Fruit fly (Drosophila melanogaster): Measurements from ENCODE around the gene RpS5a.

RpS5a gene

DNA sequence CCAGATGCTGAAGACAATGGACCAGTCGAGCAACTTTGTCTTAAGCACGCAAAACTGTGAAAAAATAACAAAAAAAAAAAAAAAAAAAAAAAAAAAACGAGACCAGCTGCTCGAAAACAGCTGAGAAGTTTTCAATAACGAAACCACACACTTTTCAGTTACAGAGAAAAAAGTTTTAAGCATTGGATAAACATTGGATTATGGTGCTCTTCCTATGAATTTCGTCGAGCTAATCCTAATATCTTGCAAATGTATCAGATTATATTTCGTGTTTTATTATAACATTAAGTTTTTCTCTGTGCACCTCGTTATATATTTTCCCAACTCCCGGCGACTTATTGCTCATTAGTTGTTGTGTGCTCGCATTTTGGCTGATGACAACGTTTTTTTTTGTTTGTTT is 28.5 kb upstream of the RpS5a start (continued):
- no peak for TF ChIP-seq lbe (GFP tag; optimal IDR thresholded peaks at IDR 0.05)
- no peak for TF ChIP-seq ewg (GFP tag; optimal IDR thresholded peaks at IDR 0.05)
- TF ChIP-seq CG6683 (GFP tag; optimal IDR thresholded peaks at IDR 0.05): no peak
- no peak for TF ChIP-seq jigr1 (GFP tag; IDR thresholded peaks at IDR 0.05)
- peak; percentile 40 for TF ChIP-seq CoRest (tag; optimal IDR thresholded peaks at IDR 0.05)
- TF ChIP-seq CG10959 (GFP tag; IDR thresholded peaks at IDR 0.05): no peak
- no peak for TF ChIP-seq MESR4 (GFP tag; optimal IDR thresholded peaks at IDR 0.05)
- TF ChIP-seq CTCF (GFP tag; optimal IDR thresholded peaks at IDR 0.05): no peak
- no peak for TF ChIP-seq jing (GFP tag; optimal IDR thresholded peaks at IDR 0.05)
- TF ChIP-seq wek (GFP tag; optimal IDR thresholded peaks at IDR 0.05): no peak
- TF ChIP-seq knrl (GFP tag; IDR thresholded peaks at IDR 0.05; ENCODE audit: partially characterized antibody): no peak
- no peak for TF ChIP-seq ssp (GFP tag; IDR thresholded peaks at IDR 0.05)
- peak; percentile 32 for TF ChIP-seq CG4820 (GFP tag; optimal IDR thresholded peaks at IDR 0.05)
- no peak for TF ChIP-seq Tbp (GFP tag; optimal IDR thresholded peaks at IDR 0.05)
- no peak for TF ChIP-seq dati (GFP tag; IDR thresholded peaks at IDR 0.05)
- peak; percentile 72 for TF ChIP-seq vvl (GFP tag; IDR thresholded peaks at IDR 0.05)

DNA sequence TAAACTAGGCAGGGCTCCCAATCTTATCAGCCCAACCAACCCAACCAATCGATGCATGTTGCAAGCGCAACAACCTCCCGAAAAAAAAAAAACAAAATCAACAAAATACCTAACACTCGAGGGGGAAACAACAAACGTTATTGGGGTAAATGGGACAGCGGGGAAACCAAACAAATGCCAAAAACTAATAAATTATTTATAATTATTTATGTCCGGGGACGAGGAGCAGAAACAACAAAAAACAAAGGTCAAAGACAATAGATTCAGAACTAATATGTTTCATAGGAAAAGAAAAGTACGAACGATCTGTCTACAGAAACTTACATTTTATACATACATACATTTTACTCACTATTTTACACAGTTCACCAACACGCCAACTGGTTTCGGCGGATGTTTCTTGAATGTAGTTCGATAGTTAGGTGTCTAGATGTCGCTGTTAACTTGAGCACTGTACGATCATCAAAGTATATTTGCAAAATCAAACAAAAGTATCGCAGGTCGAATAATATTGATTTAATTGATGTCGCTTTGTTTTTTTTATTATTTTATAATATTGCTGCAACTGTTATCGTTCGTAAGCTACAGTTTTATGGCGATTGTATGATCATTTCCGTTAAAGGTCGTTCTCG is 27.6 kb upstream of the RpS5a start:
- TF ChIP-seq TFAM (GFP tag; optimal IDR thresholded peaks at IDR 0.05) (no peak), chif (GFP tag; optimal IDR thresholded peaks at IDR 0.05) (peak in 1 of 2 experiments; percentile 50), luna (GFP tag; optimal IDR thresholded peaks at IDR 0.05) (no peak), CG12659 (GFP tag; optimal IDR thresholded peaks at IDR 0.05) (peak; percentile 28), p53 (GFP tag; optimal IDR thresholded peaks at IDR 0.05) (no peak), ewg (GFP tag; optimal IDR thresholded peaks at IDR 0.05) (no peak), cad (GFP tag; optimal IDR thresholded peaks at IDR 0.05) (no peak), CG14860 (GFP tag; IDR thresholded peaks at IDR 0.05; ENCODE audit: partially characterized antibody) (no peak), Camta (GFP tag; optimal IDR thresholded peaks at IDR 0.05) (no peak), ash1 (GFP tag; optimal IDR thresholded peaks at IDR 0.05) (peak; percentile 15), pum (GFP tag; optimal IDR thresholded peaks at IDR 0.05) (peak; percentile 6), Dp (GFP tag; optimal IDR thresholded peaks at IDR 0.05) (no peak), croc (GFP tag; conservative IDR thresholded peaks at IDR 0.05) (peak; percentile 14; the same call in 1 of the 3 replicates), crol (GFP tag; IDR thresholded peaks at IDR 0.05) (no peak), CG31388 (GFP tag; optimal IDR thresholded peaks at IDR 0.05) (no peak), CG7786 (GFP tag; optimal IDR thresholded peaks at IDR 0.05) (no peak), bsh (GFP tag; optimal IDR thresholded peaks at IDR 0.05) (no peak), CG10565 (GFP tag; optimal IDR thresholded peaks at IDR 0.05) (no peak), CG12299 (tag; optimal IDR thresholded peaks at IDR 0.05) (no peak), bcd (GFP tag; optimal IDR thresholded peaks at IDR 0.05) (peak; percentile 0), CG14050 (GFP tag; IDR thresholded peaks at IDR 0.05) (no peak), fru (optimal IDR thresholded peaks at IDR 0.05) (no peak), gfzf (GFP tag; optimal IDR thresholded peaks at IDR 0.05) (peak; percentile 8), CG10543 (GFP tag; optimal IDR thresholded peaks at IDR 0.05) (no peak), vfl (GFP tag; optimal IDR thresholded peaks at IDR 0.05) (no peak), Scr (GFP tag; IDR thresholded peaks at IDR 0.05; ENCODE audit: partially characterized antibody) (no peak), bab2 (GFP tag; optimal IDR thresholded peaks at IDR 0.05) (no peak), CG33213 (GFP tag; optimal IDR thresholded peaks at IDR 0.05) (peak; percentile 54), CG12155 (GFP tag; optimal IDR thresholded peaks at IDR 0.05) (peak; percentile 1), tup (GFP tag; optimal IDR thresholded peaks at IDR 0.05) (no peak), HmgD (GFP tag; optimal IDR thresholded peaks at IDR 0.05) (peak; percentile 8), CG18262 (tag; optimal IDR thresholded peaks at IDR 0.05) (no peak), kni (GFP tag; optimal IDR thresholded peaks at IDR 0.05) (no peak), sug (tag; optimal IDR thresholded peaks at IDR 0.05) (peak; percentile 11), Lhr (GFP tag; optimal IDR thresholded peaks at IDR 0.05) (peak; percentile 66), tna (GFP tag; IDR thresholded peaks at IDR 0.05; ENCODE audit: partially characterized antibody) (no peak)

Measured in whole organism, embryonic.